Fruit fly (Drosophila melanogaster) whole organism, embryonic: ENCODE results near the gene kek6.
A peak's percentile ranks its signal among the peaks of the same experiment; 100 is the strongest.

Experiments used
- Antp ChIP-seq: fragments of 200-800 bp; sonication (Bioruptor generic); optimal IDR thresholded peaks from 3 replicates; lab custom pipeline; 2016; ENCODE audit warnings: missing biosample characterization, missing genetic modification characterization
- Atf6 ChIP-seq: fragments of 200-800 bp; sonication (Bioruptor generic); IDR thresholded peaks from 2 replicates; pipeline ENCODE4 v1.3.6; 2022; ENCODE audit warnings: missing biosample characterization, missing genetic modification characterization
- B-H1 ChIP-seq: fragments of 200-800 bp; sonication (Bioruptor generic); IDR thresholded peaks from 3 replicates; pipeline ENCODE4 v1.3.6; 2022; ENCODE audit warnings: missing biosample characterization, missing genetic modification characterization
- Bdp1 ChIP-seq: fragments of 200-800 bp; sonication (Bioruptor generic); optimal IDR thresholded peaks from 3 replicates; lab custom pipeline; 2016; ENCODE audit warnings: missing biosample characterization, missing genetic modification characterization
- CG12942 ChIP-seq: fragments of 200-800 bp; sonication (Bioruptor generic); optimal IDR thresholded peaks from 3 replicates; lab custom pipeline; 2016; ENCODE audit warnings: missing biosample characterization, missing genetic modification characterization
- CG13123 ChIP-seq: fragments of 200-800 bp; sonication (Bioruptor generic); optimal IDR thresholded peaks from 2 replicates; lab custom pipeline; 2016; ENCODE audit warnings: missing biosample characterization, missing genetic modification characterization
- CG17359 ChIP-seq: fragments of 200-800 bp; sonication (Bioruptor generic); optimal IDR thresholded peaks from 3 replicates; lab custom pipeline; 2018; ENCODE audit warnings: missing biosample characterization, mild to moderate bottlenecking, missing genetic modification characterization, moderate library complexity
- CG1792 ChIP-seq: fragments of 200-800 bp; sonication (Bioruptor generic); optimal IDR thresholded peaks from 2 replicates; lab custom pipeline; 2016; ENCODE audit warnings: missing biosample characterization, missing genetic modification characterization
- CG32772 ChIP-seq: fragments of 200-800 bp; sonication (Bioruptor generic); IDR thresholded peaks from 2 replicates; pipeline ENCODE4 v1.3.6; 2022; ENCODE audit warnings: missing biosample characterization, missing genetic modification characterization
- CG34422 ChIP-seq: fragments of 200-800 bp; sonication (Bioruptor generic); IDR thresholded peaks from 3 replicates; pipeline ENCODE4 v1.3.6; 2022; ENCODE audit warnings: missing biosample characterization, missing genetic modification characterization
- CG7786 ChIP-seq: fragments of 200-800 bp; sonication (Bioruptor generic); optimal IDR thresholded peaks from 2 replicates; lab custom pipeline; 2016; ENCODE audit warnings: missing biosample characterization, missing genetic modification characterization
- CG8281 ChIP-seq: fragments of 200-800 bp; sonication (Bioruptor generic); optimal IDR thresholded peaks from 2 replicates; lab custom pipeline; 2018; ENCODE audit warnings: missing biosample characterization, mild to moderate bottlenecking, missing genetic modification characterization, moderate library complexity
- CG8359 ChIP-seq: fragments of 200-800 bp; sonication (Bioruptor generic); optimal IDR thresholded peaks from 2 replicates; lab custom pipeline; 2017; ENCODE audit warnings: missing biosample characterization, mild to moderate bottlenecking, missing genetic modification characterization, borderline replicate concordance
- CkIIα-i1 ChIP-seq: fragments of 200-800 bp; sonication (Bioruptor generic); IDR thresholded peaks from 2 replicates; pipeline ENCODE4 v1.3.6; 2022; ENCODE audit warnings: missing biosample characterization, missing genetic modification characterization
- D ChIP-seq, 2 experiments: fragments of 200-800 bp in 1 of 2; fragments of >200 bp in 1 of 2; sonication (Bioruptor generic) in 1 of 2; optimal IDR thresholded peaks; 2 replicates in 1 of 2; 3 replicates in 1 of 2; lab custom pipeline; 2017; ENCODE audit warnings: mild to moderate bottlenecking in 1 of 2, missing biosample characterization in 1 of 2, missing genetic modification characterization in 1 of 2, missing genetic modification reagents in 1 of 2
- Dad ChIP-seq: fragments of 200-800 bp; sonication (Bioruptor generic); optimal IDR thresholded peaks from 3 replicates; lab custom pipeline; 2016; ENCODE audit warnings: missing biosample characterization, missing genetic modification characterization
- Ets65A ChIP-seq: fragments of 200-800 bp; sonication (Bioruptor generic); peaks from one replicate; lab custom pipeline; 2016; ENCODE audit warnings: missing biosample characterization, missing genetic modification characterization
- Ets97D ChIP-seq: fragments of 200-800 bp; sonication (Bioruptor generic); optimal IDR thresholded peaks from 3 replicates; lab custom pipeline; 2016; ENCODE audit warnings: missing biosample characterization, missing genetic modification characterization
- GATAe ChIP-seq: fragments of 200-800 bp; sonication (Bioruptor generic); conservative IDR thresholded peaks from 2 replicates; pipeline ENCODE4 v1.3.6; 2022; ENCODE audit warnings: missing biosample characterization, missing genetic modification characterization
- HLH4C ChIP-seq: fragments of 200-800 bp; sonication (Bioruptor generic); IDR thresholded peaks from 3 replicates; pipeline ENCODE4 v1.3.6; 2022; ENCODE audit warnings: missing biosample characterization, missing genetic modification characterization; ENCODE audit not compliant: partially characterized antibody
- Hey ChIP-seq: fragments of 200-800 bp; sonication (Bioruptor generic); optimal IDR thresholded peaks from 3 replicates; lab custom pipeline; 2018; ENCODE audit warnings: missing biosample characterization, mild to moderate bottlenecking, missing genetic modification characterization
- Hr51 ChIP-seq, 2 experiments: fragments of 200-800 bp; sonication (Bioruptor generic); optimal IDR thresholded peaks; 2 replicates in 1 of 2; 3 replicates in 1 of 2; lab custom pipeline; 2016 to 2018; ENCODE audit warnings: missing biosample characterization in 2 of 2, missing genetic modification characterization in 2 of 2, mild to moderate bottlenecking in 1 of 2, moderate library complexity in 1 of 2
- Max ChIP-seq: fragments of 200-800 bp; sonication (Bioruptor generic); optimal IDR thresholded peaks from 2 replicates; lab custom pipeline; 2016; ENCODE audit warnings: missing biosample characterization, mild to moderate bottlenecking, missing genetic modification characterization
- Meics ChIP-seq: fragments of 200-800 bp; sonication (Bioruptor generic); optimal IDR thresholded peaks from 2 replicates; lab custom pipeline; 2017; ENCODE audit warnings: missing biosample characterization, mild to moderate bottlenecking, missing genetic modification characterization
- Mes4 ChIP-seq: fragments of 200-800 bp; sonication (Bioruptor generic); optimal IDR thresholded peaks from 2 replicates; lab custom pipeline; 2016; ENCODE audit warnings: missing biosample characterization, missing genetic modification characterization
- Opbp ChIP-seq: fragments of 200-800 bp; sonication (Bioruptor generic); IDR thresholded peaks from 3 replicates; pipeline ENCODE4 v1.3.6; 2022; ENCODE audit warnings: missing biosample characterization, missing genetic modification characterization; ENCODE audit not compliant: partially characterized antibody
- Ptx1 ChIP-seq: fragments of 200-800 bp; sonication (Bioruptor generic); IDR thresholded peaks from 2 replicates; pipeline ENCODE4 v1.3.6; 2022; ENCODE audit warnings: missing biosample characterization, missing genetic modification characterization
- Vsx1 ChIP-seq: fragments of 200-800 bp; sonication (Bioruptor generic); optimal IDR thresholded peaks from 2 replicates; lab custom pipeline; 2017; ENCODE audit warnings: missing biosample characterization, mild to moderate bottlenecking, missing genetic modification characterization, missing genetic modification reagents
- ab ChIP-seq: fragments of 200-800 bp; sonication (Bioruptor generic); optimal IDR thresholded peaks from 2 replicates; lab custom pipeline; 2016; ENCODE audit warnings: missing biosample characterization, missing genetic modification characterization
- al ChIP-seq: fragments of 200-800 bp; sonication (Bioruptor generic); IDR thresholded peaks from 2 replicates; pipeline ENCODE4 v1.3.6; 2022; ENCODE audit warnings: missing biosample characterization, missing genetic modification characterization
- bbx ChIP-seq: fragments of 200-800 bp; sonication (Bioruptor generic); IDR thresholded peaks from 2 replicates; pipeline ENCODE4 v1.3.6; 2022; ENCODE audit warnings: missing biosample characterization, missing genetic modification characterization; ENCODE audit not compliant: partially characterized antibody
- chif ChIP-seq, 2 experiments: fragments of 200-800 bp; sonication (Bioruptor generic); optimal IDR thresholded peaks; 3 replicates each; lab custom pipeline; 2016; ENCODE audit warnings: missing biosample characterization in 2 of 2, missing genetic modification characterization in 2 of 2
- crol ChIP-seq: fragments of 200-800 bp; sonication (Bioruptor generic); IDR thresholded peaks from 2 replicates; pipeline ENCODE4 v1.3.6; 2022; ENCODE audit warnings: missing biosample characterization, missing genetic modification characterization
- cwo ChIP-seq: fragments of 200-800 bp; sonication (Bioruptor generic); optimal IDR thresholded peaks from 3 replicates; lab custom pipeline; 2017; ENCODE audit warnings: missing biosample characterization, missing genetic modification characterization, mild to moderate bottlenecking, moderate library complexity, missing genetic modification reagents
- dpn ChIP-seq, 2 experiments: fragments of 200-800 bp; sonication (Bioruptor generic); optimal IDR thresholded peaks; 3 replicates each; lab custom pipeline; 2016; ENCODE audit warnings: missing biosample characterization in 2 of 2, missing genetic modification characterization in 2 of 2
- dysf ChIP-seq: fragments of 200-800 bp; sonication (Bioruptor generic); IDR thresholded peaks from 3 replicates; pipeline ENCODE4 v1.3.6; 2022; ENCODE audit warnings: missing biosample characterization, missing genetic modification characterization
- gt ChIP-seq: fragments of 200-800 bp; sonication (Bioruptor generic); IDR thresholded peaks from 2 replicates; pipeline ENCODE4 v1.3.6; 2022; ENCODE audit warnings: missing biosample characterization, missing genetic modification characterization
- klu ChIP-seq: fragments of 200-800 bp; sonication (Bioruptor generic); IDR thresholded peaks from 2 replicates; pipeline ENCODE4 v1.3.6; 2022; ENCODE audit warnings: missing biosample characterization, missing genetic modification characterization
- lilli ChIP-seq: fragments of 200-800 bp; sonication (Bioruptor generic); optimal IDR thresholded peaks from 3 replicates; lab custom pipeline; 2016; ENCODE audit warnings: missing biosample characterization, missing genetic modification characterization
- mam ChIP-seq: fragments of 200-800 bp; sonication (Bioruptor generic); optimal IDR thresholded peaks from 3 replicates; lab custom pipeline; 2016; ENCODE audit warnings: missing biosample characterization, missing genetic modification characterization
- mirr ChIP-seq: fragments of 200-800 bp; sonication (Bioruptor generic); optimal IDR thresholded peaks from 3 replicates; lab custom pipeline; 2018; ENCODE audit warnings: missing biosample characterization, mild to moderate bottlenecking, missing genetic modification characterization
- nerfin-2 ChIP-seq: fragments of 200-800 bp; sonication (Bioruptor generic); IDR thresholded peaks from 2 replicates; pipeline ENCODE4 v1.3.6; 2022; ENCODE audit warnings: missing biosample characterization, missing genetic modification characterization; ENCODE audit not compliant: partially characterized antibody
- nmo ChIP-seq: fragments of 200-800 bp; sonication (Bioruptor generic); optimal IDR thresholded peaks from 2 replicates; lab custom pipeline; 2018; ENCODE audit warnings: missing biosample characterization, mild to moderate bottlenecking, missing genetic modification characterization, moderate library complexity
- prd ChIP-seq, 3 experiments: fragments of >200 bp in 2 of 3; fragments of 200-800 bp in 1 of 3; sonication (Bioruptor generic) in 1 of 3; optimal IDR thresholded peaks in 2 of 3; IDR thresholded peaks in 1 of 3; 2 replicates in 2 of 3; 3 replicates in 1 of 3; pipeline versions ENCODE4 v1.3.6 to Lab custom; 2017 to 2022; ENCODE audit warnings: missing biosample characterization in 1 of 3, missing genetic modification characterization in 1 of 3
- pros ChIP-seq: fragments of 200-800 bp; sonication (Bioruptor generic); optimal IDR thresholded peaks from 3 replicates; lab custom pipeline; 2019; ENCODE audit warnings: missing biosample characterization, mild to moderate bottlenecking, missing genetic modification characterization, moderate library complexity
- sens ChIP-seq: fragments of 200-800 bp; sonication (Bioruptor generic); peaks from one replicate; lab custom pipeline; 2016; ENCODE audit warnings: missing biosample characterization, missing genetic modification characterization
- slbo ChIP-seq: fragments of 200-800 bp; sonication (Bioruptor generic); IDR thresholded peaks from 2 replicates; pipeline ENCODE4 v1.3.6; 2022; ENCODE audit warnings: missing biosample characterization, missing genetic modification characterization
- sqz ChIP-seq: fragments of 200-800 bp; sonication (Bioruptor generic); optimal IDR thresholded peaks from 3 replicates; lab custom pipeline; 2018; ENCODE audit warnings: missing biosample characterization, mild to moderate bottlenecking, missing genetic modification characterization
- tup ChIP-seq: fragments of 200-800 bp; sonication (Bioruptor generic); optimal IDR thresholded peaks from 2 replicates; lab custom pipeline; 2016; ENCODE audit warnings: missing biosample characterization, mild to moderate bottlenecking, missing genetic modification characterization, moderate library complexity
- zfh2 ChIP-seq: fragments of 200-800 bp; sonication (Bioruptor generic); optimal IDR thresholded peaks from 2 replicates; lab custom pipeline; 2016; ENCODE audit warnings: missing biosample characterization, missing genetic modification characterization

Gene kek6

dm6 chr3R:31632316-31632715 is 10.4 kb downstream of the kek6 start (continued):
- TF ChIP-seq Opbp (no peak), crol (no peak), Bdp1 (no peak), nmo (GFP tag; lab: Kevin White, UChicago) (peak; percentile 2), Meics (GFP tag; lab: Kevin White, UChicago) (peak; percentile 1), klu (no peak), CG17359 (tag; lab: Kevin White, UChicago) (peak; percentile 8), prd (optimal IDR thresholded peaks at IDR 0.05; lab: Kevin White, UChicago) (no peak), prd (GFP tag; IDR thresholded peaks at IDR 0.05; lab: Robert Waterston, UW) (peak; percentile 28; the same call in 1 of the 3 replicates), CG13123 (GFP tag; lab: Kevin White, UChicago) (no peak), zfh2 (GFP tag; lab: Kevin White, UChicago) (peak; percentile 7), B-H1 (GFP tag; lab: Robert Waterston, UW) (no peak), Antp (peak; percentile 7), Ets65A (GFP tag; lab: Kevin White, UChicago) (peak; percentile 67), mam (GFP tag; lab: Kevin White, UChicago) (peak; percentile 9), sens (GFP tag; lab: Kevin White, UChicago) (peak; percentile 63), sqz (no peak), Max (GFP tag; lab: Kevin White, UChicago) (no peak), slbo (peak; percentile 35; the same call in 1 of the 2 replicates), dpn (GFP tag; optimal IDR thresholded peaks at IDR 0.05; lab: Kevin White, UChicago) (peak in 1 of 2 experiments; percentile 36), cwo (peak; percentile 4), lilli (peak; percentile 2), Ptx1 (GFP tag; lab: Robert Waterston, UW) (0 out of 2 replicates have a peak, but pooled peaks have one; percentile 26), pros (GFP tag; lab: Kevin White, UChicago) (no peak), dysf (GFP tag; lab: Robert Waterston, UW) (0 out of 3 replicates have a peak, but pooled peaks have one; percentile 40), al (GFP tag; lab: Robert Waterston, UW) (0 out of 2 replicates have a peak, but pooled peaks have one; percentile 10)
- TF ChIP-seq, all 482 proteins: peak for 58

dm6 chr3R:31636501-31636900 is 14.6 kb downstream of the kek6 start:
- TF ChIP-seq CG12942 (GFP tag; lab: Kevin White, UChicago), result no peak
- no peak for TF ChIP-seq gt (GFP tag; lab: Robert Waterston, UW)
- TF ChIP-seq bbx (GFP tag; lab: Robert Waterston, UW), result no peak
- peak; percentile 12 for TF ChIP-seq zfh2 (GFP tag; lab: Kevin White, UChicago)
- no peak for TF ChIP-seq Ets97D
- TF ChIP-seq nerfin-2, result no peak
- TF ChIP-seq CG34422 (GFP tag; lab: Robert Waterston, UW), result no peak
- no peak for TF ChIP-seq D (optimal IDR thresholded peaks at IDR 0.05; lab: Kevin White, UChicago)
- TF ChIP-seq D (GFP tag; optimal IDR thresholded peaks at IDR 0.05; lab: Kevin White, UChicago), result no peak
- peak in 1 of 2 experiments; percentile 63 for TF ChIP-seq Hr51 (GFP tag; optimal IDR thresholded peaks at IDR 0.05; lab: Kevin White, UChicago)
- no peak for TF ChIP-seq Vsx1 (GFP tag; lab: Kevin White, UChicago)
- no peak for TF ChIP-seq tup (GFP tag; lab: Kevin White, UChicago)
- no peak for TF ChIP-seq CG8281 (tag; lab: Kevin White, UChicago)
- no peak for TF ChIP-seq Mes4 (GFP tag; lab: Kevin White, UChicago)
- TF ChIP-seq Hey (tag; lab: Kevin White, UChicago), result no peak
- TF ChIP-seq CG1792 (GFP tag; lab: Kevin White, UChicago), result peak; percentile 29
- TF ChIP-seq ab, result no peak
- TF ChIP-seq CG32772 (GFP tag; lab: Robert Waterston, UW), result no peak
- no peak for TF ChIP-seq CkIIα-i1 (GFP tag; lab: Robert Waterston, UW)
- TF ChIP-seq mirr, result no peak
- TF ChIP-seq Meics (GFP tag; lab: Kevin White, UChicago), result peak; percentile 50
- no peak for TF ChIP-seq CG8359
- peak; percentile 36; the same call in 1 of the 2 replicates for TF ChIP-seq Atf6 (GFP tag; lab: Robert Waterston, UW)
- no peak for TF ChIP-seq HLH4C
- no peak for TF ChIP-seq chif (GFP tag; optimal IDR thresholded peaks at IDR 0.05; lab: Kevin White, UChicago)
- peak; percentile 9 for TF ChIP-seq Dad (GFP tag; lab: Kevin White, UChicago)
- no peak for TF ChIP-seq GATAe
- peak; percentile 41 for TF ChIP-seq CG7786 (GFP tag; lab: Kevin White, UChicago)
